Worm (Caenorhabditis elegans) whole organism, L4 larva: ENCODE results near the gene bcas-2.

ENCODE experiments used
- F10B5.3 ChIP-seq: sonication (generic microtip); optimal IDR thresholded peaks from 2 replicates; lab custom pipeline; 2016; ENCODE audit warnings: mild to moderate bottlenecking, missing genetic modification characterization, missing compliant biosample characterization
- F26F4.8 ChIP-seq: fragments of 200-800 bp; sonication (Bioruptor generic); conservative IDR thresholded peaks from 2 replicates; pipeline ENCODE4 v1.3.6; 2022; ENCODE audit warnings: missing genetic modification characterization, missing compliant biosample characterization
- F37D6.2 ChIP-seq: sonication (generic microtip); optimal IDR thresholded peaks from 2 replicates; lab custom pipeline; 2016; ENCODE audit warnings: mild to moderate bottlenecking, missing genetic modification characterization, missing compliant biosample characterization
- F44E2.7 ChIP-seq: fragments of 200-800 bp; sonication (Bioruptor generic); IDR thresholded peaks from 2 replicates; pipeline ENCODE4 v2.1.2; 2022; ENCODE audit warnings: missing genetic modification characterization, missing compliant biosample characterization
- T26A8.4 ChIP-seq: fragments of 200-800 bp; sonication (Bioruptor generic); IDR thresholded peaks from 2 replicates; pipeline ENCODE4 v1.3.6; 2022; ENCODE audit warnings: missing genetic modification characterization, missing compliant biosample characterization
- Y105C5A.15 ChIP-seq: fragments of 200-800 bp; sonication (Bioruptor generic); IDR thresholded peaks from 2 replicates; pipeline ENCODE4 v1.3.6; 2022; ENCODE audit warnings: missing genetic modification characterization, missing compliant biosample characterization
- Y75B8A.6 ChIP-seq: fragments of 200-800 bp; sonication (Bioruptor generic); IDR thresholded peaks from 2 replicates; pipeline ENCODE4 v1.3.6; 2022; ENCODE audit warnings: missing genetic modification reagents, missing genetic modification characterization, missing compliant biosample characterization
- ZK337.2 ChIP-seq: fragments of 200-800 bp; sonication (Bioruptor generic); IDR thresholded peaks from 2 replicates; pipeline ENCODE4 v1.3.6; 2022; ENCODE audit warnings: missing genetic modification reagents, missing genetic modification characterization, missing compliant biosample characterization
- aha-1 ChIP-seq: fragments of 150-350 bp; peaks from one replicate; lab custom pipeline; 2014; ENCODE audit warnings: missing biosample characterization, missing genetic modification characterization
- arid-1 ChIP-seq: fragments of 200-800 bp; sonication (Bioruptor generic); conservative IDR thresholded peaks from 2 replicates; pipeline ENCODE4 v1.3.6; 2022; ENCODE audit warnings: missing genetic modification reagents, missing genetic modification characterization, missing compliant biosample characterization
- attf-4 ChIP-seq: sonication (generic microtip); optimal IDR thresholded peaks from 3 replicates; lab custom pipeline; 2017; ENCODE audit warnings: missing biosample characterization, missing genetic modification characterization
- ceh-20 ChIP-seq: fragments of 200-800 bp; sonication (Bioruptor generic); IDR thresholded peaks from 2 replicates; pipeline ENCODE4 v1.3.6; 2022; ENCODE audit warnings: missing genetic modification reagents, missing genetic modification characterization, missing compliant biosample characterization
- ceh-44 ChIP-seq: fragments of 200-800 bp; sonication (Bioruptor generic); IDR thresholded peaks from 2 replicates; pipeline ENCODE4 v1.3.6; 2022; ENCODE audit warnings: missing genetic modification reagents, missing genetic modification characterization, missing compliant biosample characterization
- ceh-62 ChIP-seq: sonication (generic microtip); optimal IDR thresholded peaks from 2 replicates; lab custom pipeline; 2017; ENCODE audit warnings: missing biosample characterization, missing genetic modification characterization
- cey-2 ChIP-seq: sonication (generic microtip); optimal IDR thresholded peaks from 3 replicates; lab custom pipeline; 2017; ENCODE audit warnings: missing genetic modification characterization, mild to moderate bottlenecking, missing compliant biosample characterization, antibody characterized with exemption, borderline replicate concordance; ENCODE audit not compliant: insufficient read depth
- dmd-6 ChIP-seq: fragments of 200-800 bp; sonication (Bioruptor generic); IDR thresholded peaks from 2 replicates; pipeline ENCODE4 v1.3.6; 2022; ENCODE audit warnings: missing genetic modification reagents, missing genetic modification characterization, missing compliant biosample characterization
- dmd-8 ChIP-seq: fragments of 200-800 bp; sonication (Bioruptor generic); IDR thresholded peaks from 2 replicates; pipeline ENCODE4 v1.3.6; 2022; ENCODE audit warnings: missing genetic modification characterization, missing compliant biosample characterization
- dmd-9 ChIP-seq: fragments of 200-800 bp; sonication (Bioruptor generic); IDR thresholded peaks from 2 replicates; pipeline ENCODE4 v1.3.6; 2022; ENCODE audit warnings: missing genetic modification reagents, missing genetic modification characterization, missing compliant biosample characterization
- dpl-1 ChIP-seq: fragments of 150-350 bp; optimal IDR thresholded peaks from 2 replicates; lab custom pipeline; 2014; ENCODE audit warnings: missing biosample characterization, missing genetic modification reagents, missing genetic modification characterization
- dve-1 ChIP-seq: sonication (generic microtip); optimal IDR thresholded peaks from 2 replicates; lab custom pipeline; 2017; ENCODE audit warnings: antibody characterized with exemption, mild to moderate bottlenecking, missing genetic modification characterization, missing compliant biosample characterization; ENCODE audit not compliant: insufficient read depth
- fkh-10 ChIP-seq: fragments of 150-350 bp; optimal IDR thresholded peaks from 2 replicates; lab custom pipeline; 2014; ENCODE audit warnings: missing biosample characterization, missing genetic modification reagents, missing genetic modification characterization
- hif-1 ChIP-seq, 2 experiments: sonication (generic microtip); optimal IDR thresholded peaks; 2 replicates each; lab custom pipeline; 2016 to 2017; ENCODE audit warnings: missing compliant biosample characterization in 2 of 2, missing genetic modification characterization in 2 of 2, missing genetic modification reagents in 2 of 2, missing genotype in 2 of 2, mild to moderate bottlenecking in 1 of 2
- hlh-30 ChIP-seq: sonication (generic microtip); optimal IDR thresholded peaks from 2 replicates; lab custom pipeline; 2017; ENCODE audit warnings: antibody characterized with exemption, mild to moderate bottlenecking, missing genetic modification characterization, missing compliant biosample characterization; ENCODE audit not compliant: insufficient read depth
- lin-1 ChIP-seq: fragments of 200-800 bp; sonication (Bioruptor generic); IDR thresholded peaks from 2 replicates; pipeline ENCODE4 v1.3.6; 2022; ENCODE audit warnings: missing genetic modification reagents, missing genetic modification characterization, missing compliant biosample characterization
- lin-38 ChIP-seq: fragments of 200-800 bp; sonication (Bioruptor generic); IDR thresholded peaks from 2 replicates; pipeline ENCODE4 v1.3.6; 2022; ENCODE audit warnings: missing genetic modification reagents, missing genetic modification characterization, missing compliant biosample characterization
- lir-3 ChIP-seq: sonication (generic microtip); optimal IDR thresholded peaks from 2 replicates; lab custom pipeline; 2016; ENCODE audit warnings: mild to moderate bottlenecking, missing genetic modification characterization, missing compliant biosample characterization
- madf-9 ChIP-seq: fragments of 200-800 bp; sonication (Bioruptor generic); conservative IDR thresholded peaks from 2 replicates; pipeline ENCODE4 v1.3.6; 2022; ENCODE audit warnings: missing genetic modification reagents, missing genetic modification characterization, missing compliant biosample characterization
- mep-1 ChIP-seq: fragments of 150-350 bp; sonication (generic microtip); optimal IDR thresholded peaks from 3 replicates; lab custom pipeline; 2014; ENCODE audit warnings: missing biosample characterization, missing genetic modification characterization
- mes-2 ChIP-seq: sonication (generic microtip); optimal IDR thresholded peaks from 2 replicates; lab custom pipeline; 2016; ENCODE audit warnings: missing genotype, mild to moderate bottlenecking, missing genetic modification characterization, missing compliant biosample characterization; ENCODE audit not compliant: poor library complexity, severe bottlenecking
- nhr-10 ChIP-seq: fragments of 150-350 bp; optimal IDR thresholded peaks from 2 replicates; lab custom pipeline; 2014; ENCODE audit warnings: missing biosample characterization, missing genetic modification characterization
- nhr-102 ChIP-seq: sonication (generic microtip); optimal IDR thresholded peaks from 2 replicates; lab custom pipeline; 2016; ENCODE audit warnings: mild to moderate bottlenecking, missing genetic modification characterization, moderate library complexity, missing compliant biosample characterization
- nhr-41 ChIP-seq: fragments of 200-800 bp; sonication (Bioruptor generic); IDR thresholded peaks from 2 replicates; pipeline ENCODE4 v1.3.6; 2022; ENCODE audit warnings: missing genetic modification reagents, missing genetic modification characterization, missing compliant biosample characterization
- pha-4 ChIP-seq, 2 experiments: fragments of 150-350 bp in 1 of 2; fragments of 200-800 bp in 1 of 2; sonication (Bioruptor generic) in 1 of 2; IDR thresholded peaks in 1 of 2; optimal IDR thresholded peaks in 1 of 2; 2 replicates each; pipeline versions ENCODE4 v1.3.6 to Lab custom; 2014 to 2022; ENCODE audit warnings: missing genetic modification characterization in 2 of 2, missing genetic modification reagents in 2 of 2, missing biosample characterization in 1 of 2, missing compliant biosample characterization in 1 of 2
- php-3 ChIP-seq: fragments of 200-800 bp; sonication (Bioruptor generic); IDR thresholded peaks from 2 replicates; pipeline ENCODE4 v1.3.6; 2022; ENCODE audit warnings: missing genetic modification reagents, missing genetic modification characterization, missing compliant biosample characterization
- rbr-2 ChIP-seq: sonication (generic microtip); optimal IDR thresholded peaks from 2 replicates; lab custom pipeline; 2016; ENCODE audit warnings: missing genotype, missing genetic modification characterization, missing compliant biosample characterization
- set-16 ChIP-seq: fragments of 200-800 bp; sonication (Bioruptor generic); IDR thresholded peaks from 2 replicates; pipeline ENCODE4 v1.3.6; 2022; ENCODE audit warnings: missing genetic modification reagents, missing genetic modification characterization, missing compliant biosample characterization
- snpc-1.2 ChIP-seq: fragments of 200-800 bp; sonication (Bioruptor generic); IDR thresholded peaks from 2 replicates; pipeline ENCODE4 v1.3.6; 2022; ENCODE audit warnings: missing genetic modification reagents, missing genetic modification characterization, missing compliant biosample characterization
- spr-1 ChIP-seq: sonication (generic microtip); optimal IDR thresholded peaks from 2 replicates; lab custom pipeline; 2016; ENCODE audit warnings: mild to moderate bottlenecking, missing genetic modification characterization, missing compliant biosample characterization
- spr-3 ChIP-seq: fragments of 200-800 bp; sonication (Bioruptor generic); optimal IDR thresholded peaks from 2 replicates; lab custom pipeline; 2018; ENCODE audit warnings: mild to moderate bottlenecking, missing genetic modification characterization, missing compliant biosample characterization
- tra-1 ChIP-seq: fragments of 200-800 bp; sonication (Bioruptor generic); IDR thresholded peaks from 2 replicates; pipeline ENCODE4 v1.3.6; 2022; ENCODE audit warnings: missing genetic modification reagents, missing genetic modification characterization, missing compliant biosample characterization
- zag-1 ChIP-seq: fragments of 150-350 bp; optimal IDR thresholded peaks from 2 replicates; lab custom pipeline; 2014; ENCODE audit warnings: missing biosample characterization, missing genetic modification characterization
- zfp-3 ChIP-seq: fragments of 200-800 bp; sonication (Bioruptor generic); conservative IDR thresholded peaks from 2 replicates; pipeline ENCODE4 v1.3.6; 2022; ENCODE audit warnings: missing genetic modification reagents, missing genetic modification characterization, missing compliant biosample characterization

bcas-2 gene

DNA sequence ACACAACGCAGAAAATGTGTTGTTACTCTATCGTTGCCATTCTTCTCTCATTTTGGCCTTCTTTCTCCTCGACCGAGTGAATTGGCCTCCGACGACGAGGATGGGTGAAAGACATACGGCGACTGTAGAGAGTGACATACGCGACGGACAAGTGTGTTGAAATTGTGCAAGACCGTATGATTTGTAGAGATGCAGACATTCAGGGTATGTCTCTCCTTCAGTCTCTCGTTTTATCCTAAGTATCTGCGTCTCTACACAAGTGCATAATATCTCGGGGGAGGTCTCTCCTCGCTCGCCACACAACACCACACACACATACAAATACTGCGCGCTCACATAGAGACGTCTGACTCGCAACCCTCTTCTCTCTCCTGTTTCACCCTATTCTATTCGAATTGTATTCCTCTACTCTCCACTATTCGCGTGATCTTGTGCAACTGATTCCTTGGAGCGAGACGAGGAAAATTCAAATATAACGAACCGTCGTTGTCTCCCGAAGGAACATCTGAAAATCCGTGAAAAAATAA lies 34.5 kb upstream of the bcas-2 start, which contains the start of gene hmg-1.2 (continued):
- TF ChIP-seq fkh-10 (GFP tag; lab: Kevin White, UChicago) (peak; percentile 16), hlh-30 (tag; lab: Kevin White, UChicago) (peak; percentile 93), Y75B8A.6 (no peak), spr-3 (GFP tag; lab: Kevin White, UChicago) (peak; percentile 57), madf-9 (GFP tag; lab: Robert Waterston, UW) (0 out of 2 replicates have a peak, but pooled peaks have one; percentile 40), zag-1 (no peak), snpc-1.2 (GFP tag; lab: Robert Waterston, UW) (no peak), aha-1 (tag; lab: Kevin White, UChicago) (peak; percentile 91), arid-1 (peak; percentile 77), hif-1 (tag; optimal IDR thresholded peaks at IDR 0.05; lab: Kevin White, UChicago) (peak in 1 of 2 experiments; percentile 78), tra-1 (GFP tag; lab: Robert Waterston, UW) (0 out of 2 replicates have a peak, but pooled peaks have one; percentile 58), ceh-62 (tag; lab: Kevin White, UChicago) (no peak), set-16 (peak; percentile 31; the same call in 1 of the 2 replicates), nhr-41 (GFP tag; lab: Robert Waterston, UW) (no peak), pha-4 (GFP tag; IDR thresholded peaks at IDR 0.05; lab: Robert Waterston, UW) (peak; percentile 67), pha-4 (tag; optimal IDR thresholded peaks at IDR 0.05; lab: Kevin White, UChicago) (peak; percentile 20), lin-38 (GFP tag; lab: Robert Waterston, UW) (peak; percentile 52), F37D6.2 (peak; percentile 61), Y105C5A.15 (no peak), T26A8.4 (GFP tag; lab: Robert Waterston, UW) (peak; percentile 84), cey-2 (tag; lab: Kevin White, UChicago) (no peak), mes-2 (tag; lab: Kevin White, UChicago) (peak; percentile 66), F26F4.8 (GFP tag; lab: Robert Waterston, UW) (no peak), spr-1 (tag; lab: Kevin White, UChicago) (peak; percentile 70), zfp-3 (peak; percentile 70; the same call in 1 of the 2 replicates), dpl-1 (GFP tag; lab: Kevin White, UChicago) (peak; percentile 62), F44E2.7 (GFP tag; lab: Robert Waterston, UW) (no peak), ceh-44 (GFP tag; lab: Robert Waterston, UW) (no peak), ceh-20 (0 out of 2 replicates have a peak, but pooled peaks have one; percentile 44), dmd-9 (no peak), F10B5.3 (peak; percentile 58), nhr-102 (tag; lab: Kevin White, UChicago) (peak; percentile 43), dmd-8 (GFP tag; lab: Robert Waterston, UW) (peak; percentile 64; the same call in 1 of the 2 replicates), lin-1 (peak; percentile 33; the same call in 1 of the 2 replicates), dmd-6 (GFP tag; lab: Robert Waterston, UW) (peak; percentile 66), nhr-10 (tag; lab: Kevin White, UChicago) (peak; percentile 75), rbr-2 (tag; lab: Kevin White, UChicago) (peak; percentile 92)

DNA sequence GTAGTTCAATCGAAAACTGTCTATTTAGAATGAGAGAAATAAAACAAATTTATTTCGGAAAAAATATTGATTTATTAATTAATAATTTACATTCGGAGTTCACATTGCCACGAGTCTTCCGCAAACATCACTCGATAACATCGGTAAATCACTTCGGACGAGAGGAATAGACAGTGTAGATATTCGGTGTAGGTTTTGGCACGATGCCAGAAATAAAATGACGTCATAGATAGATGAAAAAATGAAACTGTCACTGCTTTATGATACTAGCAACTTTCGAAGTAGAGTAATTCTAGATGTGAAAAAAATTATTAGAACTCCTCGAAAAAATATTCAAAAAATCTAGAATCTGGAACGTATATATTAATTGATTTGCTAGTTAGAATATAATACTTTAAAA lies 33.8 kb upstream of the bcas-2 start:
- TF ChIP-seq php-3 (GFP tag; lab: Robert Waterston, UW) (no peak), mep-1 (tag; lab: Kevin White, UChicago) (no peak), dve-1 (tag; lab: Kevin White, UChicago) (no peak), lir-3 (no peak), zfp-3 (no peak), dmd-8 (GFP tag; lab: Robert Waterston, UW) (no peak), ZK337.2 (GFP tag; lab: Robert Waterston, UW) (no peak), nhr-102 (tag; lab: Kevin White, UChicago) (no peak), hlh-30 (tag; lab: Kevin White, UChicago) (no peak), attf-4 (tag; lab: Kevin White, UChicago) (no peak)
